Fruit fly (Drosophila melanogaster): Measurements from ENCODE around the gene Paics.

Gene Paics

DNA sequence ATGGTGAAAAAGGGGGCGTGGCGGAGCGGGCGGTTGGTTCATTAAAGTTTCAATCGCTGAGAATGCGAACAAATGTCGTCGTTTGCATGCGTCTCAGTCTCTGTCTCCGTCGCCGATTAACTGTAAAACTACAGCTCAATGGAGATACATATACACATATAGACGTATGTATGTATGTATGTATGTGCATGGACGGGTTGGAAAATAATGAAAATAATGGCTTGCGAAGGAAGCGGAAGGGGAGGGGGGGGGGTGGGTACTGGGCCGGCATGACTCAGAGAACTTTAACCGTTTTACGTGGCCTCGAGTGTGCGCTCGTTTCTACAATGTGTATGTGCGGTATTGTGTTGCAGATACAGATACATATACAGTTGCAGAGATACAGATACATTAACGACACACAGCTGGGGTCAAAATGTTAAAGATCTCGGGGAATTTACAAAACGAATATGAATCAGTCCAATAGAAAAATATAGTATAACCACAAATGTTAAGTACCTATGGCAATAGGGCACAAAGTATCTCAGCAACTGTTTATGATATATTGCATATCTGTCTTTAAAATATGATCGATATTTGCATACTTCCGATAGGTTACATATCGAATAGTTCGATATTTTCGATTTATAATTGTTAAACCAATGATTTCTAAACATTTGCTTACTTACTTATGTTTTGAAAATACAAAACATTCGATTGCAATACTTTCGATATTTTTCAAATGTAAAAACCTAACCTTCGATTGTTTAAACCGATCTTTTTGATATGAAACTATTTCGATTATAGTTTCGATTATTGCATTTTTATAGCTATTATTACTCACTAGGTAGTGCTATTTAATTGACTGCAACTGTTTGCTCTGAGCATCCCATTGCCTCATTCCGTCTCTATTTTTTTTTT lies 35.9 kb downstream of the Paics start:
- TF ChIP-seq CG17801 (GFP tag; optimal IDR thresholded peaks at IDR 0.05; ENCODE audit: partially characterized antibody) = peak; percentile 22

DNA sequence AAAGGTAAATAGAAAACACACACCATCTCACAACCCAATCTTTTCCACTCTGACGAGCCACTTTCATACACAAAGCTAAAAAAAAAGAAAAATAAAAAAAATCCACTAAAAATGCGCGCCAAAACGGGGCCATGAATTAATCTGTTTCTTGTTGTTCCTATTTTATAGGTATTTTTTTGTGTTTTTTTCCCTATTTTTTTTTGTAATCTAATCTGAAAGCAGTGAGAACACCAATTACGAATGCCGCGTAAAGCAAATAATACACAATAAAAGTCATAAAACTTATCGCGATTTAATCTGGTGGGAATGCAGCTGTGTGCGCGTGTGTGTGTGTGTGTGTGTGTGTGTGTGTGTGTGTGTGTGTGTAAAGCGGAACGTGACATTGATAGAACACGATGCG lies 37.1 kb downstream of the Paics start:
- peak; percentile 1 for TF ChIP-seq CG17801 (GFP tag; optimal IDR thresholded peaks at IDR 0.05; ENCODE audit: partially characterized antibody)

DNA sequence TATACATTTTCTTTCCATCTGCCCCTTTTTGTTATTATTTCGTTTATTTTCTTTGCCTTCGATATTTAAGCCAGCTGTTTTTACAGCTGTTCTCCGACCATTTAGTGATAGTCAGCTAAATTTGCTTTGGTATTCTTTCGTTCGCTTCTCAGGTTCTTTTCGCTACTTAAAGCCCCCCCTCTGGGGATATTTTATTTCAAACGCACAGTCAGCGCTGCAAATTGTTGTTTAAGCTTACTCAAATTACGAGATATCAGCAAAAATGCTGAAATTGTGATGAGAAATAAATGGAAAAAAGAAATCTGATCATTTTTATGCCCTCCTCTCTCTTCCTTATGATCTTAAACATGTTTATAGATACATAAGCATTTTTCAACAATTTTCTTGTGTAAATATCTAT lies 38.4 kb downstream of the Paics start:
- peak; percentile 21 for TF ChIP-seq CG17801 (GFP tag; optimal IDR thresholded peaks at IDR 0.05; ENCODE audit: partially characterized antibody)

DNA sequence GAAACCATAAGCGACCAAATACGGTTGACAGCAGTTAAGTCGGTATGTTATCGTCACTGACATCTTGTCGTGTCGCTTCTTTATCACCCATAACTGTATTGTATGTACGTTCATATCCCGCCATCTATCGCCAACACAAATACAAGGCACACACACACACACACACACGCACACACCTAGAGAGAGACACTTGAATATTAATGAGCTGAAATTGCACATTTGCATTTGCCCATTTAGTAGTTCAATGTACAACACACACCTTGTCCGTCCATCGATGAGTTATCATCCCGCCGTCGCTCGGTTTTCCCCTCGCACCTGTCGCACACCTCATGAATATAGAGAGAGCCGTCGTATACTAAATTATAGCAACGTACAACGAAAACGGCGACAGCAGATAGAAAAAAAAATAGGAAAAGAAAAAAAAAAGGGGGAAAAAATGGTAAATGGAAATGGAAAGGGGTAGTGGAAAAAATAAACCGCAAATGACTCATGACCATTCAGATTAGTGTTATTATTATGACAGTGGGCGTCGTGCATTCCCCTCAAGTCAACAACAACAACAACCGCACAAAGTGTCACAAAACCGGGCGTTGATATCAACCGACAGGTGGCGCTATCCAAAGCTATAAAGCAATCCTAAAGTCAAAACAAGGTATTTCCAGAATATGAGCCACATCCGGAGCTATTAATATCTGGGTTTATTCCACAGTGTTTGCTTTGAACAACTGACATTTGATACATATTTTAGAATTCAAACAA lies 39.1 kb downstream of the Paics start:
- no peak for TF ChIP-seq CG17801 (GFP tag; optimal IDR thresholded peaks at IDR 0.05; ENCODE audit: partially characterized antibody)

DNA sequence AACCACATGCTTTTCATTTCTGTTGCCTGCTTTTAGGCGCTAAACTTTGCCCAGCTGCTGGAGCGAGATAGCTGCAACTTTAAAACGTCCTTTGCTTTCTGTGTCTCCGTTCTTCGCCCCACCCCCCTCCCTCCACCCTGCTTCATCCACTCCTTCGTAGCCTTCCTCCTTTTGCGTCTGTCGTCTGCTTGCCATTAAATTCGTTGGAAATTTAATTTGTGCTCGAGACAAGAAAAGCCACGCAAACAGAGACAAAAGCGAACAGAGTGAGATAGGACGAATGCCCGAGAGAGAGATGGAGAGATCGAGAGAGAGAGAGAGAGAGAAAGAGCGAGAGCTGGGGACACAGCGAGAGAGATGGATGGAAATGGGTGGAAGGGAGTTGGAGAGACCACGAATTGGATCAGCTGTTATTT lies 40.5 kb downstream of the Paics start:
- no peak for TF ChIP-seq CG17801 (GFP tag; optimal IDR thresholded peaks at IDR 0.05; ENCODE audit: partially characterized antibody)

DNA sequence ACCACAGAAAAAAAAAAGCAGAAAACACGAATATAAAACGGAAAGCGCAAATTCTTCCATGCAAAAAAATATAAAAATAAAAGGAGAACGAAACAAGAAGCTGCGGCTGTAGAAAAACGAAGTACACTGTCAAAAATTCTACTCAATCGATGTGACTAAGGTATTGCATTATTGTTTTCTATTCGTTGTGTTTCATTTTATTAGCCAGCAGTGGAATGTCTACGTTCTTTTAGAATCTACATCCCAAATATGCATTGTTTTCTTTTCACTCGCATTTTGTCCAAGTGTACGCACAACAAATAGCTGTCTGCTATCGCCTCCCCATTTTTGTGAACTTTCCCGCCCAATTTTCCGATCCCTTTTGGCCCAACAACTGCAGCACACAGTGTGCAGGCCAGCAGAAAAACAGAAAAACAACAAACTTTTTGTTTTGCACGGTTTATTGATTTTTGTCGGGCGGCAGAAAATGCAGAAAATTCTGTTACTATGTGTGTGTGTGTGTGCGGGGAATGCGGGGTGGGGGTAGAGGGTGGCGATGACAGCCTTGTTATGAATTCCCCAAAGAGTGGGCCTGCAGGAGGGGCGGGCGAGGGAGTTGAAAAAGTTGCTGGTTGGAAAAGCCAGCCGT lies 41.2 kb downstream of the Paics start:
- TF ChIP-seq CG17801 (GFP tag; optimal IDR thresholded peaks at IDR 0.05; ENCODE audit: partially characterized antibody) = peak; percentile 64

DNA sequence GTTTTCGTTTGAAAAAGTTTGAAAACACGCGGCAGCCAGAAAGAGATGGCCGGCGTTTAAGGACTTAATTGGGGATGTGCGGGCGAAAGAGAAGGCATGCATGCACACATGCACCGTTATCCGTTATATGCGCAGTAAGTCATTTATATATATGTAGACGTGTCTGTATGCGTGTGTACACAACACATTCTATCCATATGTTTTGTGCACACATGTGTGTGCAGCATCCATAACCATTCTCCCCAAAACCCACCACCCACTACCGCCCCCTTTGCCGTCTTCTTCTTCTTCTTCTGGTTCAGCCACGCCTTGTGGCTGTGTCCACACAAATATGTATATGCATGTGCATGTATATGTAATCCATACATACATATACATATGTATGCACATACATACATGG lies 41.8 kb downstream of the Paics start:
- no peak for TF ChIP-seq CG17801 (GFP tag; optimal IDR thresholded peaks at IDR 0.05; ENCODE audit: partially characterized antibody)

DNA sequence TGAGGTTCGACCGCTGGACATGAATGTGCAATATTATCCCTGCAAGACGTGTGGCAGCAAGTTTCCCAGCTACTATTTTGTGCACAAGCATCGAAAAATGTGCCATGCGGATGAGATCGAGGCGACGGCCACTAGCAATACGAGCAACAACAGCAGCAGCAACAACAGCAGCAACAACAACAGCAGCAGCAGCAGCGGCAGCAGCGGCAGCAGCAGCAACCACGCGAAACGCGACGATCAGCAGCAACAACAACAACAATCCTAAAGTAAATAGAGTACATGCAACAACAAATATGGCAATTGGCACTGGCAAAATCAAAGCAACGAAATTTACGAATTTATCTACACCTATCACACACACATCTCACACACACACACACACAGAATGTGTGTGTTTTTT lies 52.1 kb downstream of the Paics start:
- no peak for TF ChIP-seq CG17801 (GFP tag; optimal IDR thresholded peaks at IDR 0.05; ENCODE audit: partially characterized antibody)

Measured in ovary, adult (tissue).